Fruit fly (Drosophila melanogaster) whole organism, embryonic: ENCODE results near the gene Acp26Ab.

Experiments
- Ada2b ChIP-seq: fragments of 200-800 bp; sonication (Bioruptor generic); IDR thresholded peaks from 2 replicates; pipeline ENCODE4 v1.3.6; 2022; ENCODE audit warnings: missing biosample characterization, missing genetic modification characterization
- Adf1 ChIP-seq: fragments of 200-800 bp; sonication (Bioruptor generic); IDR thresholded peaks from 2 replicates; pipeline ENCODE4 v1.3.6; 2022; ENCODE audit warnings: missing biosample characterization, missing genetic modification characterization
- Atf3 ChIP-seq: fragments of 200-800 bp; sonication (Bioruptor generic); optimal IDR thresholded peaks from 3 replicates; lab custom pipeline; 2016; ENCODE audit warnings: missing biosample characterization, missing genetic modification characterization
- Bgb ChIP-seq: fragments of 200-800 bp; sonication (Bioruptor generic); IDR thresholded peaks from 2 replicates; pipeline ENCODE4 v1.3.6; 2022; ENCODE audit warnings: missing biosample characterization, missing genetic modification characterization; ENCODE audit not compliant: partially characterized antibody
- CG1024 ChIP-seq: fragments of 200-800 bp; sonication (Bioruptor generic); IDR thresholded peaks from 2 replicates; pipeline ENCODE4 v1.3.6; 2022; ENCODE audit warnings: missing biosample characterization, missing genetic modification characterization
- CG11093 ChIP-seq: fragments of 200-800 bp; sonication (Bioruptor generic); IDR thresholded peaks from 3 replicates; pipeline ENCODE4 v1.3.6; 2022; ENCODE audit warnings: missing biosample characterization, missing genetic modification characterization
- CG11456 ChIP-seq: fragments of 200-800 bp; sonication (Bioruptor generic); IDR thresholded peaks from 3 replicates; pipeline ENCODE4 v1.3.6; 2022; ENCODE audit warnings: missing biosample characterization, missing genetic modification characterization
- CG11504 ChIP-seq: fragments of 200-800 bp; sonication (Bioruptor generic); optimal IDR thresholded peaks from 3 replicates; lab custom pipeline; 2019; ENCODE audit warnings: missing biosample characterization, mild to moderate bottlenecking, missing genetic modification characterization, moderate library complexity
- CG12744 ChIP-seq: fragments of 200-800 bp; sonication (Bioruptor generic); optimal IDR thresholded peaks from 2 replicates; lab custom pipeline; 2016; ENCODE audit warnings: missing biosample characterization, missing genetic modification characterization
- CG13123 ChIP-seq: fragments of 200-800 bp; sonication (Bioruptor generic); optimal IDR thresholded peaks from 2 replicates; lab custom pipeline; 2016; ENCODE audit warnings: missing biosample characterization, missing genetic modification characterization
- CG13424 ChIP-seq: fragments of 200-800 bp; sonication (Bioruptor generic); optimal IDR thresholded peaks from 2 replicates; lab custom pipeline; 2019; ENCODE audit warnings: missing biosample characterization, mild to moderate bottlenecking, missing genetic modification characterization, moderate library complexity
- CG1602 ChIP-seq: fragments of 200-800 bp; sonication (Bioruptor generic); optimal IDR thresholded peaks from 3 replicates; lab custom pipeline; 2016; ENCODE audit warnings: missing biosample characterization, missing genetic modification characterization
- CG18011 ChIP-seq: fragments of 200-800 bp; sonication (Bioruptor generic); optimal IDR thresholded peaks from 2 replicates; lab custom pipeline; 2017; ENCODE audit warnings: missing biosample characterization, missing genetic modification characterization, mild to moderate bottlenecking, moderate library complexity, missing genotype
- CG30020 ChIP-seq: fragments of 200-800 bp; optimal IDR thresholded peaks from 2 replicates; lab custom pipeline; 2019; ENCODE audit warnings: missing biosample characterization, mild to moderate bottlenecking, missing genetic modification characterization, moderate library complexity
- CG33213 ChIP-seq: fragments of 200-800 bp; sonication (Bioruptor generic); optimal IDR thresholded peaks from 3 replicates; lab custom pipeline; 2016; ENCODE audit warnings: missing biosample characterization, missing genetic modification characterization
- CG3838 ChIP-seq: fragments of 200-800 bp; sonication (Bioruptor generic); optimal IDR thresholded peaks from 3 replicates; lab custom pipeline; 2016; ENCODE audit warnings: missing biosample characterization, missing genetic modification characterization
- CG4730 ChIP-seq: fragments of 200-800 bp; sonication (Bioruptor generic); IDR thresholded peaks from 2 replicates; pipeline ENCODE4 v1.3.6; 2022; ENCODE audit warnings: missing biosample characterization, missing genetic modification characterization
- CG4820 ChIP-seq: fragments of 200-800 bp; sonication (Bioruptor generic); optimal IDR thresholded peaks from 3 replicates; lab custom pipeline; 2016; ENCODE audit warnings: missing biosample characterization, missing genetic modification characterization
- CG6689 ChIP-seq: fragments of 200-800 bp; sonication (Bioruptor generic); IDR thresholded peaks from 2 replicates; pipeline ENCODE4 v1.3.6; 2022; ENCODE audit warnings: missing biosample characterization, missing genetic modification characterization
- CG6791 ChIP-seq: fragments of 200-800 bp; sonication (Bioruptor generic); IDR thresholded peaks from 3 replicates; pipeline ENCODE4 v1.3.6; 2022; ENCODE audit warnings: missing biosample characterization, missing genetic modification characterization; ENCODE audit not compliant: partially characterized antibody
- CG7372 ChIP-seq: fragments of 200-800 bp; sonication (Bioruptor generic); IDR thresholded peaks from 2 replicates; pipeline ENCODE4 v1.3.6; 2022; ENCODE audit warnings: missing biosample characterization, missing genetic modification characterization
- CG7745 ChIP-seq: fragments of 200-800 bp; sonication (Bioruptor generic); optimal IDR thresholded peaks from 2 replicates; lab custom pipeline; 2018; ENCODE audit warnings: missing biosample characterization, mild to moderate bottlenecking, missing genetic modification characterization, moderate library complexity
- CG7987 ChIP-seq: fragments of 200-800 bp; sonication (Bioruptor generic); optimal IDR thresholded peaks from 2 replicates; lab custom pipeline; 2018; ENCODE audit warnings: missing biosample characterization, mild to moderate bottlenecking, missing genetic modification characterization, moderate library complexity
- Dll ChIP-seq: fragments of 200-800 bp; sonication (Bioruptor generic); IDR thresholded peaks from 4 replicates; pipeline ENCODE4 v1.3.6; 2022; ENCODE audit warnings: missing biosample characterization, missing genetic modification characterization; ENCODE audit not compliant: partially characterized antibody
- Dp ChIP-seq: fragments of 200-800 bp; sonication (Bioruptor generic); optimal IDR thresholded peaks from 2 replicates; lab custom pipeline; 2018; ENCODE audit warnings: missing biosample characterization, mild to moderate bottlenecking, missing genetic modification characterization, moderate library complexity
- NC2β ChIP-seq: fragments of 200-800 bp; sonication (Bioruptor generic); optimal IDR thresholded peaks from 2 replicates; lab custom pipeline; 2016; ENCODE audit warnings: missing biosample characterization, missing genetic modification characterization
- Poxn ChIP-seq: fragments of 200-800 bp; sonication (Bioruptor generic); IDR thresholded peaks from 2 replicates; pipeline ENCODE4 v1.3.6; 2022; ENCODE audit warnings: missing biosample characterization, missing genetic modification characterization
- Rx ChIP-seq: fragments of 200-800 bp; sonication (Bioruptor generic); IDR thresholded peaks from 2 replicates; pipeline ENCODE4 v1.3.6; 2022; ENCODE audit warnings: missing biosample characterization, missing genetic modification characterization
- Sry-β ChIP-seq: fragments of 200-800 bp; sonication (Bioruptor generic); optimal IDR thresholded peaks from 2 replicates; lab custom pipeline; 2018; ENCODE audit warnings: missing biosample characterization, mild to moderate bottlenecking, missing genetic modification characterization, moderate library complexity
- ase ChIP-seq: fragments of 200-800 bp; sonication (Bioruptor generic); IDR thresholded peaks from 3 replicates; pipeline ENCODE4 v1.3.6; 2022; ENCODE audit warnings: missing biosample characterization, missing genetic modification characterization
- corto ChIP-seq: fragments of 200-800 bp; sonication (Bioruptor generic); optimal IDR thresholded peaks from 2 replicates; lab custom pipeline; 2016; ENCODE audit warnings: missing biosample characterization, mild to moderate bottlenecking, missing genetic modification characterization, moderate library complexity
- eyg ChIP-seq: fragments of 200-800 bp; sonication (Bioruptor generic); optimal IDR thresholded peaks from 3 replicates; lab custom pipeline; 2016; ENCODE audit warnings: missing biosample characterization, missing genetic modification characterization
- fd64A ChIP-seq: fragments of 200-800 bp; sonication (Bioruptor generic); optimal IDR thresholded peaks from 3 replicates; lab custom pipeline; 2018; ENCODE audit warnings: missing biosample characterization, mild to moderate bottlenecking, missing genetic modification characterization
- fd96Cb ChIP-seq: fragments of 200-800 bp; sonication (Bioruptor generic); optimal IDR thresholded peaks from 2 replicates; lab custom pipeline; 2018; ENCODE audit warnings: missing biosample characterization, mild to moderate bottlenecking, missing genetic modification characterization, moderate library complexity
- grn ChIP-seq: fragments of 200-800 bp; sonication (Bioruptor generic); optimal IDR thresholded peaks from 3 replicates; lab custom pipeline; 2017; ENCODE audit warnings: missing biosample characterization, missing genetic modification characterization
- insv ChIP-seq, 2 experiments: fragments of 200-800 bp; sonication (Bioruptor generic); optimal IDR thresholded peaks; 3 replicates each; lab custom pipeline; 2016 to 2018; ENCODE audit warnings: missing biosample characterization in 2 of 2, missing genetic modification characterization in 2 of 2
- lmd ChIP-seq: fragments of 200-800 bp; sonication (Bioruptor generic); IDR thresholded peaks from 2 replicates; pipeline ENCODE4 v1.3.6; 2022; ENCODE audit warnings: missing biosample characterization, missing genetic modification characterization
- nerfin-2 ChIP-seq: fragments of 200-800 bp; sonication (Bioruptor generic); IDR thresholded peaks from 2 replicates; pipeline ENCODE4 v1.3.6; 2022; ENCODE audit warnings: missing biosample characterization, missing genetic modification characterization; ENCODE audit not compliant: partially characterized antibody
- pros ChIP-seq: fragments of 200-800 bp; sonication (Bioruptor generic); optimal IDR thresholded peaks from 3 replicates; lab custom pipeline; 2019; ENCODE audit warnings: missing biosample characterization, mild to moderate bottlenecking, missing genetic modification characterization, moderate library complexity
- run ChIP-seq: fragments of 200-800 bp; sonication (Bioruptor generic); optimal IDR thresholded peaks from 3 replicates; lab custom pipeline; 2018; ENCODE audit warnings: missing biosample characterization, mild to moderate bottlenecking, missing genetic modification characterization
- sc ChIP-seq, 3 experiments: fragments of >200 bp in 2 of 3; fragments of 200-800 bp in 1 of 3; sonication (Bioruptor generic) in 1 of 3; optimal IDR thresholded peaks; 2 replicates in 2 of 3; 3 replicates in 1 of 3; lab custom pipeline; 2017; ENCODE audit warnings: mild to moderate bottlenecking in 1 of 3, missing biosample characterization in 1 of 3, missing genetic modification characterization in 1 of 3, missing genetic modification reagents in 1 of 3
- seq ChIP-seq: fragments of 200-800 bp; sonication (Bioruptor generic); IDR thresholded peaks from 2 replicates; pipeline ENCODE4 v1.3.6; 2022; ENCODE audit warnings: missing biosample characterization, missing genetic modification characterization
- stc ChIP-seq: fragments of 200-800 bp; sonication (Bioruptor generic); IDR thresholded peaks from 2 replicates; pipeline ENCODE4 v1.3.6; 2022; ENCODE audit warnings: missing biosample characterization, missing genetic modification characterization
- sug ChIP-seq: fragments of 200-800 bp; optimal IDR thresholded peaks from 2 replicates; lab custom pipeline; 2019; ENCODE audit warnings: missing biosample characterization, mild to moderate bottlenecking, missing genetic modification characterization, moderate library complexity
- toy ChIP-seq: fragments of 200-800 bp; sonication (Bioruptor generic); IDR thresholded peaks from 2 replicates; pipeline ENCODE4 v1.3.6; 2022; ENCODE audit warnings: missing biosample characterization, missing genetic modification characterization
- usp ChIP-seq: fragments of >200 bp; optimal IDR thresholded peaks from 2 replicates; lab custom pipeline; 2017; ENCODE audit warnings: missing biosample characterization, missing genetic modification characterization
- vnd ChIP-seq: fragments of 200-800 bp; sonication (Bioruptor generic); IDR thresholded peaks from 3 replicates; pipeline ENCODE4 v1.3.6; 2022; ENCODE audit warnings: missing biosample characterization, missing genetic modification characterization; ENCODE audit not compliant: partially characterized antibody

Acp26Ab gene

dm6 chr2L:5906893-5907850 is 14.5 kb upstream of the Acp26Ab start, which contains the start of gene bchs (continued):
- TF ChIP-seq seq (peak; percentile 93), CG7745 (tag; lab: Kevin White, UChicago) (peak; percentile 75), CG30020 (tag; lab: Kevin White, UChicago) (no peak), fd64A (GFP tag; lab: Kevin White, UChicago) (peak; percentile 98), Atf3 (GFP tag; lab: Kevin White, UChicago) (peak; percentile 59), CG6689 (peak; percentile 71), CG11093 (GFP tag; lab: Robert Waterston, UW) (peak; percentile 54; the same call in 1 of the 3 replicates), Adf1 (peak; percentile 76), vnd (GFP tag; lab: Robert Waterston, UW) (no peak), fd96Cb (peak; percentile 44), Bgb (no peak; the same call in none of the 2 replicates), CG13123 (GFP tag; lab: Kevin White, UChicago) (peak; percentile 91), nerfin-2 (no peak), CG7987 (GFP tag; lab: Kevin White, UChicago) (peak; percentile 92), CG4730 (peak; percentile 66), CG11504 (tag; lab: Kevin White, UChicago) (no peak), CG11456 (GFP tag; lab: Robert Waterston, UW) (peak; percentile 74; the same call in 2 of the 3 replicates), Ada2b (GFP tag; lab: Robert Waterston, UW) (peak; percentile 30; the same call in 1 of the 2 replicates), lmd (GFP tag; lab: Robert Waterston, UW) (peak; percentile 34; the same call in 1 of the 2 replicates), Sry-β (GFP tag; lab: Kevin White, UChicago) (peak; percentile 40), NC2β (peak; percentile 83), eyg (GFP tag; lab: Kevin White, UChicago) (peak; percentile 85), pros (GFP tag; lab: Kevin White, UChicago) (peak; percentile 13), Poxn (GFP tag; lab: Robert Waterston, UW) (no peak), CG4820 (GFP tag; lab: Kevin White, UChicago) (peak; percentile 68), Dll (peak; percentile 59; the same call in 1 of the 4 replicates), CG33213 (GFP tag; lab: Kevin White, UChicago) (no peak), CG6791 (GFP tag; lab: Robert Waterston, UW) (peak; percentile 38; the same call in 1 of the 3 replicates), usp (GFP tag; lab: Kevin White, UChicago) (no peak), Dp (GFP tag; lab: Kevin White, UChicago) (peak; percentile 98), Rx (GFP tag; lab: Robert Waterston, UW) (peak; percentile 58), CG13424 (peak; percentile 85), ase (GFP tag; lab: Robert Waterston, UW) (no peak), toy (GFP tag; lab: Robert Waterston, UW) (peak; percentile 38; the same call in 1 of the 2 replicates), CG18011 (no peak), stc (GFP tag; lab: Robert Waterston, UW) (peak; percentile 89), CG12744 (GFP tag; lab: Kevin White, UChicago) (peak; percentile 75), sc (optimal IDR thresholded peaks at IDR 0.05; lab: Kevin White, UChicago) (no peak), sc (GFP tag; optimal IDR thresholded peaks at IDR 0.05; lab: Kevin White, UChicago) (peak; percentile 88), sug (no peak), CG7372 (GFP tag; lab: Robert Waterston, UW) (0 out of 2 replicates have a peak, but pooled peaks have one; percentile 19), corto (GFP tag; lab: Kevin White, UChicago) (no peak), CG1024 (GFP tag; lab: Robert Waterston, UW) (peak; percentile 80; the same call in 1 of the 2 replicates), run (tag; lab: Kevin White, UChicago) (peak; percentile 80), CG3838 (GFP tag; lab: Kevin White, UChicago) (peak; percentile 82), CG1602 (peak; percentile 65), grn (GFP tag; lab: Kevin White, UChicago) (peak; percentile 96), insv (GFP tag; optimal IDR thresholded peaks at IDR 0.05; lab: Kevin White, UChicago) (peak in 1 of 2 experiments; percentile 68)
